Worm (Caenorhabditis elegans) whole organism, L2 larva: ENCODE results near the gene C25H3.10.

Experiments used
- F13H6.1 ChIP-seq: sonication (generic microtip); optimal IDR thresholded peaks from 2 replicates; lab custom pipeline; 2016; ENCODE audit warnings: missing genetic modification characterization, missing compliant biosample characterization
- Y55F3AM.14 ChIP-seq: fragments of 200-800 bp; sonication (Bioruptor generic); optimal IDR thresholded peaks from 2 replicates; lab custom pipeline; 2018; ENCODE audit warnings: mild to moderate bottlenecking, missing genetic modification characterization, missing compliant biosample characterization
- aly-2 ChIP-seq: fragments of 150-350 bp; optimal IDR thresholded peaks from 2 replicates; lab custom pipeline; 2014; ENCODE audit warnings: missing biosample characterization, missing genetic modification characterization
- ama-1 ChIP-seq: fragments of 150-350 bp; optimal IDR thresholded peaks from 2 replicates; lab custom pipeline; 2018; ENCODE audit warnings: inconsistent platforms
- blmp-1 ChIP-seq: sonication (generic microtip); optimal IDR thresholded peaks from 2 replicates; lab custom pipeline; 2017; ENCODE audit warnings: missing genetic modification characterization, mild to moderate bottlenecking, missing compliant biosample characterization, antibody characterized with exemption, moderate library complexity; ENCODE audit not compliant: insufficient read depth
- gmeb-1 ChIP-seq: fragments of 150-350 bp; optimal IDR thresholded peaks from 2 replicates; lab custom pipeline; 2014; ENCODE audit warnings: missing biosample characterization, missing genetic modification characterization
- nhr-10 ChIP-seq: sonication (generic microtip); optimal IDR thresholded peaks from 2 replicates; lab custom pipeline; 2017; ENCODE audit warnings: missing biosample characterization, missing genetic modification characterization
- nhr-11 ChIP-seq: fragments of 150-350 bp; optimal IDR thresholded peaks from 2 replicates; lab custom pipeline; 2014; ENCODE audit warnings: missing biosample characterization, missing genetic modification characterization
- nhr-237 ChIP-seq: fragments of 150-350 bp; optimal IDR thresholded peaks from 2 replicates; lab custom pipeline; 2014; ENCODE audit warnings: missing biosample characterization, missing genetic modification characterization
- nhr-25 ChIP-seq: fragments of 150-350 bp; sonication (generic microtip); optimal IDR thresholded peaks from 3 replicates; lab custom pipeline; 2014; ENCODE audit warnings: missing biosample characterization, missing genetic modification characterization
- unc-39 ChIP-seq: fragments of 150-350 bp; optimal IDR thresholded peaks from 2 replicates; lab custom pipeline; 2014; ENCODE audit warnings: missing biosample characterization, missing genetic modification characterization
- zag-1 ChIP-seq: fragments of 150-350 bp; optimal IDR thresholded peaks from 2 replicates; lab custom pipeline; 2014; ENCODE audit warnings: missing biosample characterization, missing genetic modification characterization

- TF ChIP-seq nhr-25 (tag; lab: Kevin White, UChicago) (no peak), F13H6.1 (tag; lab: Kevin White, UChicago) (no peak), blmp-1 (tag; lab: Kevin White, UChicago) (no peak), nhr-11 (tag; lab: Kevin White, UChicago) (no peak), ama-1 (no peak), nhr-237 (no peak), unc-39 (tag; lab: Kevin White, UChicago) (no peak), aly-2 (tag; lab: Kevin White, UChicago) (no peak), zag-1 (tag; lab: Kevin White, UChicago) (no peak), nhr-10 (tag; lab: Kevin White, UChicago) (no peak), gmeb-1 (tag; lab: Kevin White, UChicago) (no peak), Y55F3AM.14 (GFP tag; lab: Kevin White, UChicago) (no peak)
These were observed 29.2 kb downstream of the C25H3.10 start, which contains the start of gene C25H3.17 for ce11 chrII:5669580-5669979.
